Worm (Caenorhabditis elegans) whole organism, L2 larva: ENCODE results near the gene T05G5.4.

Experiments used
- C34F6.9 ChIP-seq: fragments of 150-350 bp; optimal IDR thresholded peaks from 2 replicates; lab custom pipeline; 2014; ENCODE audit warnings: missing biosample characterization, missing genetic modification characterization
- F13H6.1 ChIP-seq: sonication (generic microtip); optimal IDR thresholded peaks from 2 replicates; lab custom pipeline; 2016; ENCODE audit warnings: missing genetic modification characterization, missing compliant biosample characterization
- R02D3.7 ChIP-seq: fragments of 150-350 bp; optimal IDR thresholded peaks from 2 replicates; lab custom pipeline; 2014; ENCODE audit warnings: missing biosample characterization, missing genetic modification characterization
- Y55F3AM.14 ChIP-seq: fragments of 200-800 bp; sonication (Bioruptor generic); optimal IDR thresholded peaks from 2 replicates; lab custom pipeline; 2018; ENCODE audit warnings: mild to moderate bottlenecking, missing genetic modification characterization, missing compliant biosample characterization
- ZK546.5 ChIP-seq: sonication (generic microtip); optimal IDR thresholded peaks from 2 replicates; lab custom pipeline; 2017; ENCODE audit warnings: missing biosample characterization, missing genetic modification characterization
- alr-1 ChIP-seq: fragments of 150-350 bp; optimal IDR thresholded peaks from 2 replicates; lab custom pipeline; 2014; ENCODE audit warnings: missing biosample characterization, missing genetic modification characterization
- ama-1 ChIP-seq: fragments of 150-350 bp; optimal IDR thresholded peaks from 2 replicates; lab custom pipeline; 2018; ENCODE audit warnings: inconsistent platforms
- blmp-1 ChIP-seq: sonication (generic microtip); optimal IDR thresholded peaks from 2 replicates; lab custom pipeline; 2017; ENCODE audit warnings: missing genetic modification characterization, mild to moderate bottlenecking, missing compliant biosample characterization, antibody characterized with exemption, moderate library complexity; ENCODE audit not compliant: insufficient read depth
- ceh-16 ChIP-seq: fragments of 150-350 bp; optimal IDR thresholded peaks from 2 replicates; lab custom pipeline; 2014; ENCODE audit warnings: missing biosample characterization, missing genetic modification characterization
- ceh-82 ChIP-seq: fragments of 150-350 bp; optimal IDR thresholded peaks from 2 replicates; lab custom pipeline; 2014; ENCODE audit warnings: missing biosample characterization, missing genetic modification characterization
- crh-2 ChIP-seq: sonication (generic microtip); optimal IDR thresholded peaks from 2 replicates; lab custom pipeline; 2017; ENCODE audit warnings: missing biosample characterization, missing genetic modification characterization
- dmd-4 ChIP-seq: sonication (generic microtip); optimal IDR thresholded peaks from 2 replicates; lab custom pipeline; 2017; ENCODE audit warnings: missing biosample characterization, missing genetic modification characterization
- egl-27 ChIP-seq: sonication (generic microtip); optimal IDR thresholded peaks from 3 replicates; lab custom pipeline; 2017; ENCODE audit warnings: missing biosample characterization, missing genetic modification reagents, missing genetic modification characterization
- fos-1 ChIP-seq: fragments of 150-350 bp; optimal IDR thresholded peaks from 2 replicates; lab custom pipeline; 2014; ENCODE audit warnings: missing biosample characterization, missing genetic modification characterization
- gmeb-1 ChIP-seq: fragments of 150-350 bp; optimal IDR thresholded peaks from 2 replicates; lab custom pipeline; 2014; ENCODE audit warnings: missing biosample characterization, missing genetic modification characterization
- lin-11 ChIP-seq: fragments of 150-350 bp; sonication (generic microtip); optimal IDR thresholded peaks from 2 replicates; lab custom pipeline; 2014; ENCODE audit warnings: missing biosample characterization, missing genetic modification characterization, inconsistent platforms, mixed read lengths
- lin-13 ChIP-seq: fragments of 150-350 bp; optimal IDR thresholded peaks from 2 replicates; lab custom pipeline; 2014; ENCODE audit warnings: missing biosample characterization, missing genetic modification reagents, missing genetic modification characterization
- lin-39 ChIP-seq: fragments of 150-350 bp; optimal IDR thresholded peaks from 2 replicates; lab custom pipeline; 2014; ENCODE audit warnings: missing biosample characterization, missing genetic modification reagents, missing genetic modification characterization
- lsy-2 ChIP-seq, 2 experiments: fragments of 150-350 bp in 1 of 2; sonication (generic microtip) in 1 of 2; optimal IDR thresholded peaks; 2 replicates each; lab custom pipeline; 2014 to 2017; ENCODE audit warnings: missing biosample characterization in 2 of 2, missing genetic modification characterization in 2 of 2
- mab-5 ChIP-seq: fragments of 150-350 bp; optimal IDR thresholded peaks from 2 replicates; lab custom pipeline; 2014; ENCODE audit warnings: missing biosample characterization, missing genetic modification characterization
- mbf-1 ChIP-seq: sonication (generic microtip); optimal IDR thresholded peaks from 2 replicates; lab custom pipeline; 2017; ENCODE audit warnings: missing biosample characterization, missing genetic modification characterization
- mdl-1 ChIP-seq, 2 experiments: fragments of 150-350 bp in 1 of 2; sonication (generic microtip) in 1 of 2; optimal IDR thresholded peaks; 2 replicates each; lab custom pipeline; 2017; ENCODE audit warnings: missing biosample characterization in 2 of 2, missing genetic modification characterization in 2 of 2
- nhr-10 ChIP-seq: sonication (generic microtip); optimal IDR thresholded peaks from 2 replicates; lab custom pipeline; 2017; ENCODE audit warnings: missing biosample characterization, missing genetic modification characterization
- nhr-129 ChIP-seq: fragments of 150-350 bp; optimal IDR thresholded peaks from 2 replicates; lab custom pipeline; 2014; ENCODE audit warnings: missing biosample characterization, missing genetic modification characterization
- nhr-21 ChIP-seq: fragments of 150-350 bp; optimal IDR thresholded peaks from 2 replicates; lab custom pipeline; 2014; ENCODE audit warnings: missing biosample characterization, missing genetic modification characterization
- nhr-23 ChIP-seq: fragments of 150-350 bp; optimal IDR thresholded peaks from 2 replicates; lab custom pipeline; 2014; ENCODE audit warnings: missing biosample characterization, missing genetic modification reagents, missing genetic modification characterization
- nhr-237 ChIP-seq: fragments of 150-350 bp; optimal IDR thresholded peaks from 2 replicates; lab custom pipeline; 2014; ENCODE audit warnings: missing biosample characterization, missing genetic modification characterization
- nhr-25 ChIP-seq: fragments of 150-350 bp; sonication (generic microtip); optimal IDR thresholded peaks from 3 replicates; lab custom pipeline; 2014; ENCODE audit warnings: missing biosample characterization, missing genetic modification characterization
- nhr-6 ChIP-seq: fragments of 150-350 bp; optimal IDR thresholded peaks from 2 replicates; lab custom pipeline; 2014; ENCODE audit warnings: missing biosample characterization, missing genetic modification characterization
- nhr-77 ChIP-seq: fragments of 150-350 bp; optimal IDR thresholded peaks from 2 replicates; lab custom pipeline; 2014; ENCODE audit warnings: missing biosample characterization, missing genetic modification characterization
- peb-1 ChIP-seq: fragments of 150-350 bp; optimal IDR thresholded peaks from 2 replicates; lab custom pipeline; 2014; ENCODE audit warnings: missing biosample characterization, missing genetic modification characterization
- sem-4 ChIP-seq: fragments of 150-350 bp; optimal IDR thresholded peaks from 2 replicates; lab custom pipeline; 2014; ENCODE audit warnings: missing biosample characterization, missing genetic modification reagents, missing genetic modification characterization
- sma-3 ChIP-seq: sonication (generic microtip); optimal IDR thresholded peaks from 2 replicates; lab custom pipeline; 2016; ENCODE audit warnings: missing genetic modification reagents, missing genetic modification characterization, missing compliant biosample characterization
- sma-9 ChIP-seq, 2 experiments: fragments of 150-350 bp in 1 of 2; sonication (generic microtip) in 1 of 2; optimal IDR thresholded peaks; 2 replicates each; lab custom pipeline; 2014 to 2016; ENCODE audit warnings: missing genetic modification characterization in 2 of 2, mild to moderate bottlenecking in 1 of 2, missing biosample characterization in 1 of 2, missing compliant biosample characterization in 1 of 2, missing genetic modification reagents in 1 of 2, moderate library complexity in 1 of 2
- unc-55 ChIP-seq: fragments of 150-350 bp; sonication (generic microtip); optimal IDR thresholded peaks from 3 replicates; lab custom pipeline; 2014; ENCODE audit warnings: missing biosample characterization, missing genetic modification reagents, missing genetic modification characterization
- unc-62 ChIP-seq: fragments of 150-350 bp; optimal IDR thresholded peaks from 2 replicates; lab custom pipeline; 2014; ENCODE audit warnings: missing biosample characterization, missing genetic modification reagents, missing genetic modification characterization
- ztf-11 ChIP-seq: sonication (generic microtip); optimal IDR thresholded peaks from 2 replicates; lab custom pipeline; 2017; ENCODE audit warnings: missing biosample characterization, missing genetic modification characterization
- ztf-4 ChIP-seq: fragments of 150-350 bp; optimal IDR thresholded peaks from 2 replicates; lab custom pipeline; 2014; ENCODE audit warnings: missing biosample characterization, missing genetic modification characterization

The T05G5.4 gene

DNA sequence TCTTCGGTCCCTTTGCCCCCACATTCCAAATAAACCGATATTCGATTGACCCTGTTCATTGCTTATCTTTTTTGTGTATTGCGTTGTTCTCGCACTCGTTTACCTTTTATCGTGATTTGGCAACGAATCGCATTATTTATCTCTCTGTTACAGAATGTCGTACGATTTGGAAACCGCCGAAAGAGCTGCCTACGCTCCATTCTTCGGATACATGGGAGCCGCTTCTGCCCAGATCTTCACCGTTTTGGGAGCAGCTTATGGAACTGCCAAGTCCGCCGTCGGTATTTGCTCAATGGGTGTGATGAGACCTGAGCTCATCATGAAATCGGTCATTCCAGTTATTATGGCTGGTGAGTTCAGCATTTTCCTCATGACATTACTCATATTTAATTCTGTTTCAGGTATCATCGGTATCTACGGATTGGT lies 33.3 kb downstream of the T05G5.4 start, which contains the start of gene vha-2:
Gene vha-2 (plus strand): TSS at position 154 of the 426 bp plus-strand sequence.
- TF ChIP-seq dmd-4 (no peak), sma-3 (GFP tag; lab: Kevin White, UChicago) (peak; percentile 15), unc-62 (GFP tag; lab: Kevin White, UChicago) (no peak), fos-1 (tag; lab: Kevin White, UChicago) (peak; percentile 29), nhr-129 (tag; lab: Kevin White, UChicago) (peak; percentile 1), Y55F3AM.14 (GFP tag; lab: Kevin White, UChicago) (no peak), lin-11 (tag; lab: Kevin White, UChicago) (peak; percentile 22), ztf-11 (tag; lab: Kevin White, UChicago) (no peak), alr-1 (tag; lab: Kevin White, UChicago) (no peak)

DNA sequence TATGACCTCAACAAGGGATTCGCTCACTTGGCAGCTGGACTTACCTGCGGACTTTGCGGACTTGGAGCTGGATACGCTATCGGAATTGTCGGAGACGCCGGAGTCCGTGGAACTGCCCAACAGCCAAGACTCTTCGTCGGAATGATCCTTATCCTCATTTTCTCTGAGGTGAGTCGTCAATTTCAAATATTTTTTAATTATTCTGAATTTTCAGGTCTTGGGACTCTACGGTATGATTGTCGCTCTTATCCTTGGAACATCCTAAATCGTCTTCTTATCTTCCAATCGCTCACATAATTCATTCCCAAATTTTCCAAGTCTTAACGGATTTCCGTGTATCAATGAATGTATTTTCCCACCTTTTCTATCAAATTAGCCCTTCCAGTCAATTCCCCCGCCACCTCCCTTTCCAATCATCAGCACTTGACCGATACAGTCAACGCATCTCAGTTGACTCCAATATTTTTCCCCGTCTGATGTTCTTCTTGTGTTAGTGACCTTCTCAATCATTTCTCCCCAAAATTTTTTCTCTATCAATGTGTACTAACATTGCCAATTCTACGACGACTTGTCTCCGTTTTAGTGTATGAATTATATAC lies 33.8 kb downstream of the T05G5.4 start, which contains the start of gene R10E11.6:
Gene R10E11.6 (plus strand): TSS at position 524 of the 599 bp plus-strand sequence.
- TF ChIP-seq ztf-11 (tag; lab: Kevin White, UChicago) (no peak), ZK546.5 (no peak), F13H6.1 (no peak), gmeb-1 (tag; lab: Kevin White, UChicago) (no peak), peb-1 (tag; lab: Kevin White, UChicago) (no peak)

DNA sequence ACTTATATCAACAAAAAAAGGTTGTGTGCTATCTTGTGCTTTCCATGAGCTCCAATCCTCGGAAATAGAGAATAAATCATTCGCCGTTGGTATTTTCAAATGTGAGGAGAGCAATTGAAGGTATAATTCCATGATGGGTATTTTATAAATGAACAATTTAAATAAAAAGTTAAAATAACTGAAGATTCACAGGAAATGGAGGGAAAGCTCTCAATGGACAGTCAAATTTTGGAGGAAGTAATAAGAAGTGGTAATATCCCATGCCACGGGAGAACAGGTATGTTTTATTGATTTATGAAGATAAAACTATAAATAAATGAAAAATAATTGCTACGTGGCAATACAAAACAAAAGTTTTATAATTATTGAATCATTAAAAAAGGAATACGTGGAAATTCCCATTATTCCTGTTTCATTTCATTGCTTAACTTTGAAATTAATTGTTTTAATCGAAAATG lies 34.4 kb downstream of the T05G5.4 start:
- TF ChIP-seq gmeb-1 (tag; lab: Kevin White, UChicago) (peak; percentile 44), nhr-10 (tag; lab: Kevin White, UChicago) (no peak), nhr-21 (peak; percentile 47), nhr-25 (peak; percentile 44), crh-2 (tag; lab: Kevin White, UChicago) (peak; percentile 45), lin-11 (tag; lab: Kevin White, UChicago) (no peak), lin-13 (GFP tag; lab: Kevin White, UChicago) (peak; percentile 57), lin-39 (no peak), lsy-2 (tag; optimal IDR thresholded peaks at IDR 0.05; lab: Kevin White, UChicago) (peak in 1 of 2 experiments; percentile 45), sma-9 (GFP tag; optimal IDR thresholded peaks at IDR 0.05; lab: Kevin White, UChicago) (peak; percentile 27), sma-9 (tag; optimal IDR thresholded peaks at IDR 0.05; lab: Kevin White, UChicago) (no peak), ama-1 (lab: Kevin White, UChicago) (no peak), dmd-4 (no peak), nhr-23 (tag; lab: Kevin White, UChicago) (no peak), sma-3 (GFP tag; lab: Kevin White, UChicago) (peak; percentile 25), mdl-1 (tag; optimal IDR thresholded peaks at IDR 0.05; lab: Kevin White, UChicago) (no peak)

DNA sequence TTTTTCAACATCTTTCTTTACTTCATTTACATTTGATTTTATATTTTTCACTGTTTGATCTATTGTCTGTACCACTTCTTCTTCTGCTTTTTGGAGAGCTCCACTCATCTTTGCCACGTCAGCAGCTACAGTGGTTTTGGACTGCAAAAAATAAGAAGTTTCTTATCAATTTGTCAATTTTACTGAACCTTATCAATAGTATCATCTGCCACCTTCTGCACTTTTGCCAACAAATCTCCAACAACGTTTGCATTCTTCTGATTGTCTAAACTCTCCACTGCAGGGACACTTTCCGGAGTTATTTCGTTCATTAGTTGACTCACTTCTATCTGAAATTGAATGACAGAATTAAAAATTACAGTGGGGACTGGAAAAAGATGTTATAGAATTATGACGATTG lies 38.0 kb downstream of the T05G5.4 start:
- TF ChIP-seq fos-1 (tag; lab: Kevin White, UChicago): peak; percentile 95
- TF ChIP-seq crh-2 (tag; lab: Kevin White, UChicago): peak; percentile 84
- no peak for TF ChIP-seq R02D3.7 (tag; lab: Kevin White, UChicago)
- no peak for TF ChIP-seq C34F6.9 (tag; lab: Kevin White, UChicago)
- TF ChIP-seq ceh-82 (tag; lab: Kevin White, UChicago): no peak
- TF ChIP-seq, all 48 proteins: peak for 2

DNA sequence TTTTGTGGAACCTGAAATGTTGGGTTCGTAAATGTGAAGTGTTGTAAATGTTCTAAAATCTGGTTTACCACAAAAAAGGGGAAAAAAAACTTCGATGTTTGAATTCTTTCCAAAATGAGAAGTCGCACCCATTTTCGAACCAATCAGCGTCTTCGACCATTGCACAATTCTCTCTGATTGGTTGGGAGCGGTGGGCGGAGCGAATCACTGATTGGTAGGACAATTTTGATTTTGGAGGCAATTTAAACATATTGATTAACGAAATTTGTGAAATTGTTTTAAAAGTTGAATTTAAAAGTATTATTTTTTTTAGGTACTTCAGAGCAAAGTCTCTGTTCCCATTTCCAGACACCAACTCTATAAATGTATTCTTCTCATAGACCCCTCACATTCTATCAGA lies 40.3 kb downstream of the T05G5.4 start:
- TF ChIP-seq gmeb-1 (tag; lab: Kevin White, UChicago) (no peak), lin-13 (GFP tag; lab: Kevin White, UChicago) (no peak), mbf-1 (tag; lab: Kevin White, UChicago) (no peak), ceh-16 (no peak), mab-5 (tag; lab: Kevin White, UChicago) (no peak)
- TF ChIP-seq, all 48 proteins: peak for 0

DNA sequence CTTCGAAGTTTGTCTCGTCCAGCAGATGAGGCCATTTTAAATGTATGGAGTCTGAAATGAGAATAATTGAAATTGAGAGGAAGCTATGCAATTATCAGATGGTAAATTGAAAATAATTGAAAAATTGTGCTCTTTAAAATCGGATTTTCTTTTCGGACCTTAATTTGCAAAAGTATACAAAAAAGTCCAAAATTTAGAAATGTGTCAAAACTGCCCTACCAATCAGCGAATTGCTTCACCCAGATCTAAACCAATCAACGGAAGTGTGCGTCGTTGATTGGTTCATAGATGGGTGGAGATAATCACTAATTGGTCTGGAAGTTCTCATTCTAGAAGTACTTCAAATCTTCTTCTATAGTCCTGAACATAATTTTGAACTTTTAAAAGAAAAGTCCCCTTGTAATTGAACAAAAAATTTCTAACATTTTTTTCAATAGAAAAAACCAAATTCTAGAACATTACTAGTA lies 40.9 kb downstream of the T05G5.4 start, which contains the start of gene R10E11.5:
Gene R10E11.5 (minus strand): TSS at position 51 of the 467 bp plus-strand sequence.
- TF ChIP-seq nhr-77 (no peak), ama-1 (lab: Kevin White, UChicago) (no peak), lin-11 (tag; lab: Kevin White, UChicago) (no peak), blmp-1 (tag; lab: Kevin White, UChicago) (no peak), nhr-237 (no peak), ceh-82 (tag; lab: Kevin White, UChicago) (no peak), egl-27 (tag; lab: Kevin White, UChicago) (no peak), sem-4 (no peak), nhr-10 (tag; lab: Kevin White, UChicago) (no peak), ZK546.5 (no peak), mbf-1 (tag; lab: Kevin White, UChicago) (no peak), sma-9 (GFP tag; optimal IDR thresholded peaks at IDR 0.05; lab: Kevin White, UChicago) (no peak), sma-9 (tag; optimal IDR thresholded peaks at IDR 0.05; lab: Kevin White, UChicago) (no peak), unc-55 (no peak), Y55F3AM.14 (GFP tag; lab: Kevin White, UChicago) (no peak), peb-1 (tag; lab: Kevin White, UChicago) (no peak), sma-3 (GFP tag; lab: Kevin White, UChicago) (no peak), nhr-25 (no peak), mdl-1 (tag; optimal IDR thresholded peaks at IDR 0.05; lab: Kevin White, UChicago) (no peak), ztf-4 (tag; lab: Kevin White, UChicago) (no peak), nhr-6 (no peak)
